Worm (Caenorhabditis elegans) whole organism, L1 larva: Measurements from ENCODE around the gene ZK783.7.
A peak's percentile ranks its signal among the peaks of the same experiment; 100 is the strongest.

Experiments
- C16A3.4 ChIP-seq: fragments of 150-350 bp; optimal IDR thresholded peaks from 2 replicates; lab custom pipeline; 2014; ENCODE audit warnings: missing biosample characterization, missing genetic modification characterization
- alr-1 ChIP-seq: fragments of 200-800 bp; sonication (Bioruptor generic); optimal IDR thresholded peaks from 2 replicates; lab custom pipeline; 2018; ENCODE audit warnings: borderline replicate concordance, mild to moderate bottlenecking, missing genetic modification characterization, missing compliant biosample characterization
- ceh-63 ChIP-seq: fragments of 200-800 bp; sonication (Bioruptor generic); optimal IDR thresholded peaks from 2 replicates; lab custom pipeline; 2018; ENCODE audit warnings: mild to moderate bottlenecking, missing genetic modification characterization, missing compliant biosample characterization
- ceh-8 ChIP-seq: fragments of 200-800 bp; sonication (Bioruptor generic); optimal IDR thresholded peaks from 2 replicates; lab custom pipeline; 2018; ENCODE audit warnings: mild to moderate bottlenecking, missing genetic modification characterization, moderate library complexity, missing compliant biosample characterization
- ceh-88 ChIP-seq: fragments of 200-800 bp; sonication (Bioruptor generic); IDR thresholded peaks from 2 replicates; pipeline ENCODE4 v1.3.6; 2022; ENCODE audit warnings: missing genetic modification characterization, missing compliant biosample characterization
- egl-13 ChIP-seq: sonication (generic microtip); optimal IDR thresholded peaks from 2 replicates; lab custom pipeline; 2016; ENCODE audit warnings: missing genotype, missing genetic modification reagents, missing genetic modification characterization, missing compliant biosample characterization
- elt-3 ChIP-seq, 6 experiments: fragments of 150-350 bp in 1 of 6; sonication (generic microtip); optimal IDR thresholded peaks; 2 replicates each; lab custom pipeline; 2017 to 2018; ENCODE audit warnings: missing biosample characterization in 6 of 6, missing genetic modification characterization in 6 of 6, inconsistent platforms in 1 of 6
- fkh-4 ChIP-seq: sonication (generic microtip); optimal IDR thresholded peaks from 2 replicates; lab custom pipeline; 2016; ENCODE audit warnings: missing compliant biosample characterization, missing genetic modification characterization, borderline replicate concordance
- lin-39 ChIP-seq: fragments of 150-350 bp; optimal IDR thresholded peaks from 2 replicates; lab custom pipeline; 2014; ENCODE audit warnings: missing biosample characterization, missing genetic modification reagents, missing genetic modification characterization
- lir-3 ChIP-seq: sonication (generic microtip); optimal IDR thresholded peaks from 2 replicates; lab custom pipeline; 2016; ENCODE audit warnings: mild to moderate bottlenecking, missing genetic modification characterization, moderate library complexity, missing compliant biosample characterization; ENCODE audit not compliant: poor library complexity
- mdl-1 ChIP-seq, 2 experiments: fragments of 150-350 bp; optimal IDR thresholded peaks; 2 replicates each; lab custom pipeline; 2014 to 2017; ENCODE audit warnings: missing biosample characterization in 2 of 2, missing genetic modification characterization in 2 of 2, inconsistent platforms in 1 of 2
- mef-2 ChIP-seq: fragments of 150-350 bp; optimal IDR thresholded peaks from 2 replicates; lab custom pipeline; 2014; ENCODE audit warnings: missing biosample characterization, missing genetic modification characterization
- mep-1 ChIP-seq: fragments of 150-350 bp; optimal IDR thresholded peaks from 2 replicates; lab custom pipeline; 2014; ENCODE audit warnings: missing biosample characterization, missing genetic modification characterization
- nhr-19 ChIP-seq: fragments of 200-800 bp; sonication (Bioruptor generic); conservative IDR thresholded peaks from 2 replicates; pipeline ENCODE4 v1.3.6; 2022; ENCODE audit warnings: missing genetic modification characterization, missing compliant biosample characterization
- nhr-237 ChIP-seq: fragments of 150-350 bp; optimal IDR thresholded peaks from 2 replicates; lab custom pipeline; 2014; ENCODE audit warnings: missing biosample characterization, missing genetic modification characterization
- nhr-28 ChIP-seq: fragments of 150-350 bp; optimal IDR thresholded peaks from 2 replicates; lab custom pipeline; 2014; ENCODE audit warnings: missing biosample characterization, missing genetic modification characterization
- nhr-71 ChIP-seq: sonication (generic microtip); optimal IDR thresholded peaks from 2 replicates; lab custom pipeline; 2016; ENCODE audit warnings: mild to moderate bottlenecking, missing genetic modification characterization, moderate library complexity, missing compliant biosample characterization
- nhr-77 ChIP-seq: fragments of 150-350 bp; optimal IDR thresholded peaks from 2 replicates; lab custom pipeline; 2014; ENCODE audit warnings: missing biosample characterization, missing genetic modification characterization
- nhr-84 ChIP-seq: sonication (generic microtip); optimal IDR thresholded peaks from 2 replicates; lab custom pipeline; 2017; ENCODE audit warnings: missing biosample characterization, missing genetic modification characterization
- nhr-85 ChIP-seq: sonication (generic microtip); peaks from one replicate; lab custom pipeline; 2016; ENCODE audit warnings: missing genetic modification characterization, inconsistent platforms, missing compliant biosample characterization
- nhr-90 ChIP-seq: sonication (generic microtip); optimal IDR thresholded peaks from 2 replicates; lab custom pipeline; 2016; ENCODE audit warnings: mild to moderate bottlenecking, missing genetic modification characterization, missing compliant biosample characterization; ENCODE audit not compliant: poor library complexity
- pax-3 ChIP-seq: fragments of 200-800 bp; sonication (Bioruptor generic); optimal IDR thresholded peaks from 2 replicates; lab custom pipeline; 2018; ENCODE audit warnings: mild to moderate bottlenecking, missing genetic modification characterization, moderate library complexity, missing compliant biosample characterization
- pqm-1 ChIP-seq: sonication (generic microtip); optimal IDR thresholded peaks from 3 replicates; lab custom pipeline; 2017; ENCODE audit warnings: missing biosample characterization, missing genetic modification characterization
- rnt-1 ChIP-seq: sonication (generic microtip); optimal IDR thresholded peaks from 2 replicates; lab custom pipeline; 2016; ENCODE audit warnings: mild to moderate bottlenecking, missing genetic modification characterization, moderate library complexity, missing compliant biosample characterization
- swsn-7 ChIP-seq: sonication (generic microtip); optimal IDR thresholded peaks from 2 replicates; lab custom pipeline; 2016; ENCODE audit warnings: missing genetic modification characterization, missing compliant biosample characterization
- unc-130 ChIP-seq: fragments of 150-350 bp; optimal IDR thresholded peaks from 2 replicates; lab custom pipeline; 2017; ENCODE audit warnings: missing biosample characterization, missing genetic modification characterization, inconsistent platforms
- unc-30 ChIP-seq: sonication (generic microtip); optimal IDR thresholded peaks from 2 replicates; lab custom pipeline; 2017; ENCODE audit warnings: missing biosample characterization, missing genetic modification characterization
- unc-86 ChIP-seq: sonication (generic microtip); optimal IDR thresholded peaks from 2 replicates; lab custom pipeline; 2016; ENCODE audit warnings: missing genetic modification characterization, missing compliant biosample characterization
- vab-15 ChIP-seq: sonication (generic microtip); optimal IDR thresholded peaks from 2 replicates; lab custom pipeline; 2017; ENCODE audit warnings: missing genotype, mild to moderate bottlenecking, missing genetic modification characterization, missing compliant biosample characterization
- xbp-1 ChIP-seq: sonication (generic microtip); optimal IDR thresholded peaks from 2 replicates; lab custom pipeline; 2016; ENCODE audit warnings: missing genetic modification characterization, missing compliant biosample characterization
- zip-4 ChIP-seq: fragments of 200-800 bp; sonication (Bioruptor generic); optimal IDR thresholded peaks from 2 replicates; lab custom pipeline; 2018; ENCODE audit warnings: mild to moderate bottlenecking, missing genetic modification characterization, moderate library complexity, missing compliant biosample characterization
- ztf-11 ChIP-seq, 2 experiments: sonication (generic microtip); optimal IDR thresholded peaks; 2 replicates each; lab custom pipeline; 2016 to 2017; ENCODE audit warnings: missing genetic modification characterization in 2 of 2, missing biosample characterization in 1 of 2, missing compliant biosample characterization in 1 of 2

ZK783.7 gene

ce11 chrIII:7656474-7656873 is at the start of gene ZK783.7:
TSS of gene ZK783.7 (plus strand) at chrIII:7656719.
- TF ChIP-seq zip-4 (GFP tag; lab: Kevin White, UChicago) (no peak), ztf-11 (tag; optimal IDR thresholded peaks at IDR 0.05; lab: Kevin White, UChicago) (peak in 1 of 2 experiments; percentile 26), nhr-85 (peak; percentile 6)
- TF ChIP-seq, all 84 proteins: peak for 2

DNA sequence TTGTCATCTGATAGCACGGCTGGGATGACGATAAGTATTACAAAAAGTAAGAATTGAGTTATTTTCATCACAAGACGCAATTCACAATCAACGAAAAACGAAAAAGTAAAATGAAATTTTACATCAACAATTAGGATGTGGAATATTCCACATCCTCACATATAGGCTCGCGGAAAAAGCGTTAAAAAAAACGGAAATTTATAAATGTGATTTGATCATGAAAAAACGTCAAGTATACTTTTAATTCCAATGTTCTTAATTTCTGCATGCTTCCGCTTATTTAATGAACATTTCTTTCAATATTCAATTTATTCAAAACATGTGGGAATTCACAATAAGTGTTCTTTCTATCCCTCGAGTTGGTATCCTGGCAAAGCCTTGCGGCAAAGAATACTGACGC is 48.3 kb upstream of the ZK783.7 start, which contains the start of gene T04A6.3:
TSS of gene T04A6.3 (minus strand) at position 101 of the 400 bp plus-strand sequence.
- no peak for TF ChIP-seq nhr-71 (tag; lab: Kevin White, UChicago)
- TF ChIP-seq nhr-237 = no peak
- TF ChIP-seq nhr-77 (tag; lab: Kevin White, UChicago) = no peak
- TF ChIP-seq nhr-28 (tag; lab: Kevin White, UChicago) = no peak
- no peak for TF ChIP-seq mdl-1 (tag; optimal IDR thresholded peaks at IDR 0.05; lab: Kevin White, UChicago)
- no peak for TF ChIP-seq nhr-84 (tag; lab: Kevin White, UChicago)
- TF ChIP-seq mef-2 (tag; lab: Kevin White, UChicago) = no peak
- TF ChIP-seq ztf-11 (tag; optimal IDR thresholded peaks at IDR 0.05; lab: Kevin White, UChicago) = no peak
- TF ChIP-seq vab-15 (tag; lab: Kevin White, UChicago) = no peak
- no peak for TF ChIP-seq ceh-8 (GFP tag; lab: Kevin White, UChicago)
- no peak for TF ChIP-seq lir-3 (tag; lab: Kevin White, UChicago)
- no peak for TF ChIP-seq ceh-63 (GFP tag; lab: Kevin White, UChicago)
- no peak for TF ChIP-seq alr-1
- TF ChIP-seq swsn-7 = no peak
- no peak for TF ChIP-seq fkh-4
- TF ChIP-seq unc-30 (tag; lab: Kevin White, UChicago) = no peak
- no peak for TF ChIP-seq unc-86 (tag; lab: Kevin White, UChicago)
- no peak for TF ChIP-seq xbp-1
- TF ChIP-seq, all 84 proteins: peak for 0

DNA sequence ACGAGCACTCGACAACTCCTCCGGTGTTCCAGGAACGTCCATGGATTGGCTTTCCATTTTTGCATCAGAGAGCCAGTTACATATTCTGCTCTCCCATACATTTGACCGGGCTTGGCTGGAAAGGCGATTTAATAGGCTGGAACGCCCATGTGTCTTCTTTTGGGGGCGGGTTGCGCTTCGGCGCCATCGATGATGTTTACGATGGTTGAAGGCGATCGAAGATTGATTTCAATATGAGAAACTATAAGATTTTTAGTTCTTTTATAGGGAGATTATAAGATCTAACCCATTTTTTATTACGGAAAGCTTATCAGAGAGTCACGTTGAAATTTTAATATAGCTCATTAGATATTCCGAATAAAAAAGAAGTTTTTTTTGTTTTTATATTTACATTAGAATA is 47.4 kb upstream of the ZK783.7 start, which contains the start of gene nsph-4.3:
TSS of gene nsph-4.3 (minus strand) at position 101 of the 400 bp plus-strand sequence.
- TF ChIP-seq nhr-77 (tag; lab: Kevin White, UChicago) = no peak
- no peak for TF ChIP-seq zip-4 (GFP tag; lab: Kevin White, UChicago)
- no peak for TF ChIP-seq fkh-4
- TF ChIP-seq egl-13 (tag; lab: Kevin White, UChicago) = no peak
- no peak for TF ChIP-seq unc-130 (tag; lab: Kevin White, UChicago)
- TF ChIP-seq mdl-1 (tag; optimal IDR thresholded peaks at IDR 0.05; lab: Kevin White, UChicago) = no peak
- TF ChIP-seq pqm-1 (tag; lab: Kevin White, UChicago) = no peak
- TF ChIP-seq unc-86 (tag; lab: Kevin White, UChicago) = no peak
- TF ChIP-seq elt-3 (tag; optimal IDR thresholded peaks at IDR 0.05; lab: Kevin White, UChicago) = no peak
- no peak for TF ChIP-seq nhr-90 (tag; lab: Kevin White, UChicago)
- TF ChIP-seq lin-39 (tag; lab: Kevin White, UChicago) = no peak
- no peak for TF ChIP-seq ceh-88 (GFP tag; lab: Robert Waterston, UW)

ce11 chrIII:7614530-7614929 is 42.0 kb upstream of the ZK783.7 start, which contains the start of gene T04A6.2:
TSS of gene T04A6.2 (plus strand) at chrIII:7614830.
- no peak for TF ChIP-seq C16A3.4
- no peak for TF ChIP-seq nhr-90 (tag; lab: Kevin White, UChicago)
- no peak for TF ChIP-seq nhr-19 (GFP tag; lab: Robert Waterston, UW)
- TF ChIP-seq mep-1 (tag; lab: Kevin White, UChicago) = no peak
- TF ChIP-seq nhr-28 (tag; lab: Kevin White, UChicago) = no peak

- TF ChIP-seq pax-3 (tag; lab: Kevin White, UChicago) (no peak), rnt-1 (tag; lab: Kevin White, UChicago) (peak; percentile 38)
Measured at ce11 chrIII:7616228-7616627, 40.3 kb upstream of the ZK783.7 start, which contains the start of gene T04A6.1. TSS of gene T04A6.1 (plus strand) at chrIII:7616528.
